Fruit fly (Drosophila melanogaster): ENCODE results near the gene CG3281.

CG3281 gene

dm6 chr3R:11974631-11975030, 12.0 kb upstream of the CG3281 start, which contains the start of gene Tango9 (continued):
- no peak for TF ChIP-seq ash1 (GFP tag; optimal IDR thresholded peaks at IDR 0.05)
- no peak for TF ChIP-seq abd-A (tag; optimal IDR thresholded peaks at IDR 0.05)
- TF ChIP-seq kah (GFP tag; optimal IDR thresholded peaks at IDR 0.05) = peak; percentile 94
- TF ChIP-seq Pdp1 (GFP tag; optimal IDR thresholded peaks at IDR 0.05) = peak in 1 of 2 experiments; percentile 18
- TF ChIP-seq CG11398 (GFP tag; optimal IDR thresholded peaks at IDR 0.05) = no peak
- no peak for TF ChIP-seq sima (GFP tag; optimal IDR thresholded peaks at IDR 0.05)
- TF ChIP-seq sim (GFP tag; IDR thresholded peaks at IDR 0.05) = no peak
- no peak for TF ChIP-seq Hand (GFP tag; optimal IDR thresholded peaks at IDR 0.05)
- peak; percentile 21 for TF ChIP-seq CG17829 (tag; optimal IDR thresholded peaks at IDR 0.05)
- TF ChIP-seq Gug (GFP tag; IDR thresholded peaks at IDR 0.05) = no peak
- TF ChIP-seq CG15696 (tag; optimal IDR thresholded peaks at IDR 0.05) = no peak
- TF ChIP-seq CG10979 (tag; optimal IDR thresholded peaks at IDR 0.05) = no peak
- TF ChIP-seq CG7987 (GFP tag; optimal IDR thresholded peaks at IDR 0.05) = no peak
- peak; percentile 61 for TF ChIP-seq Myb (GFP tag; optimal IDR thresholded peaks at IDR 0.05)

dm6 chr3R:11973826-11974225, 11.2 kb upstream of the CG3281 start:
- TF ChIP-seq Bgb (GFP tag; IDR thresholded peaks at IDR 0.05; ENCODE audit: partially characterized antibody) (0 out of 2 replicates have a peak, but pooled peaks have one; percentile 10), stc (GFP tag; IDR thresholded peaks at IDR 0.05) (no peak), Bdp1 (GFP tag; optimal IDR thresholded peaks at IDR 0.05) (no peak), her (GFP tag; optimal IDR thresholded peaks at IDR 0.05) (no peak), Med (GFP tag) (peak; percentile 35), Xrp1 (GFP tag; IDR thresholded peaks at IDR 0.05) (no peak), CG17186 (GFP tag; optimal IDR thresholded peaks at IDR 0.05) (no peak), CG33557 (GFP tag; optimal IDR thresholded peaks at IDR 0.05) (no peak), dimm (GFP tag; IDR thresholded peaks at IDR 0.05) (no peak), MTF-1 (GFP tag; optimal IDR thresholded peaks at IDR 0.05; ENCODE audit: borderline replicate concordance) (no peak), btn (GFP tag; optimal IDR thresholded peaks at IDR 0.05) (no peak), CG34224 (GFP tag; IDR thresholded peaks at IDR 0.05; ENCODE audit: partially characterized antibody) (no peak)

- TF ChIP-seq NC2α (GFP tag; optimal IDR thresholded peaks at IDR 0.05) = no peak
- TF ChIP-seq nom (GFP tag; optimal IDR thresholded peaks at IDR 0.05) = no peak
- no peak for TF ChIP-seq crol (GFP tag; IDR thresholded peaks at IDR 0.05)
- TF ChIP-seq Fer3 (tag; optimal IDR thresholded peaks at IDR 0.05) = no peak
- no peak for TF ChIP-seq Vsx1 (GFP tag; optimal IDR thresholded peaks at IDR 0.05)
- no peak for TF ChIP-seq CG8944 (GFP tag; optimal IDR thresholded peaks at IDR 0.05)
- no peak for TF ChIP-seq CG10959 (GFP tag; IDR thresholded peaks at IDR 0.05)
- no peak for TF ChIP-seq otp (GFP tag; IDR thresholded peaks at IDR 0.05)
- TF ChIP-seq insv (GFP tag; optimal IDR thresholded peaks at IDR 0.05) = no peak
- no peak for TF ChIP-seq Hsf (GFP tag; optimal IDR thresholded peaks at IDR 0.05)
- TF ChIP-seq cg (GFP tag; optimal IDR thresholded peaks at IDR 0.05) = no peak
- no peak for TF ChIP-seq CG2129 (GFP tag; IDR thresholded peaks at IDR 0.05; ENCODE audit: partially characterized antibody)
- no peak for TF ChIP-seq CG15479 (GFP tag; optimal IDR thresholded peaks at IDR 0.05)
Observed at dm6 chr3R:11971394-11971793, 8.8 kb upstream of the CG3281 start, which contains the start of gene GC2. Gene GC2 (plus strand): TSS chr3R:11971694.
